Worm (Caenorhabditis elegans): ENCODE measurements around the gene rpb-8.
"Not testable (repeated sequence)": the region's sequence is repeated elsewhere in the genome, so short reads cannot be mapped to it uniquely, and the experiment has no call there.

Gene rpb-8

DNA sequence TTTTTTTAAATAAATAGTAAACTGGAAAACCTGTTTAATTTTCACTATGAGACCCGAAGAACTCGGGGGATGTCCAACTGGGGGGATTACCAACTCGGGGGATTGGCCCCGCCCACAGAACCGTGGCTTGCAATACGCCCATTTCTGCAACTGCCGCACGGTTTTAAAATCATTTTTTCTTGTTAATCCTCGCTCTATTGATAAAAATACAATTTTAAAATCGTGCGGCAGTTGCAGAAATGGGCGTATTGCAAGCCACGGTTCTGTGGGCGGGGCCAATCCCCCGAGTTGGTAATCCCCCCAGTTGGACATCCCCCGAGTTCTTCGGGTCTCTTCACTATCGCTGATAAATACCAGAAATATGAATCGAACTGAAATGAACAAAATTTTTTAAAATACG is 4.2 kb upstream of the rpb-8 start, which contains the start of gene mmab-1 (continued):
- TF ChIP-seq rpc-1 (optimal IDR thresholded peaks at IDR 0.05) = peak; percentile 15
- not testable (repeated sequence) for TF ChIP-seq rpc-1 (tag; optimal IDR thresholded peaks at IDR 0.05)

- TF ChIP-seq nfyb-1 (GFP tag; IDR thresholded peaks at IDR 0.05) (no peak), F33H1.4 (GFP tag; IDR thresholded peaks at IDR 0.05) (no peak)
Measured at ce11 chrIII:4920221-4920620, 2.4 kb upstream of the rpb-8 start, which contains the start of gene ula-1. TSS of gene ula-1 (minus strand) at chrIII:4920321.

DNA sequence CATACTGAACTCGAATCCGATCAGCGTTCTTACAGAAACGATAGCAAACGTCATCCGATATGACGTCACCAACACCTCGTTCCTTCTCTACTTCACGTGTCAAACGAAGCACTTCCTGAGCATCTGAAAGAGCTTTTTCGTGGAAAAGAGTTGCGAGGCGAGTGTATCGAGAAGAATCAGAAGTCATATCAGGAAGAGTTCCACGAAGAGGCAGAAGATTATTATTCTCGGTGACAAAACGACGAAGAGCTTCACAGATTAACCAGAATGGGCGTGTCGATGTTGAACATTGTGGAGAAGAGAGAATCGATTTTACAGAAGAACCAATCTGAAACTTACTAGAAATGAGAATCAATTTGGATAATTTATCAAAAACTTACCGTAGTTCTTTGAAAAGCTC is 1.1 kb upstream of the rpb-8 start:
- no peak for TF ChIP-seq B0035.1 (tag; optimal IDR thresholded peaks at IDR 0.05)
- TF ChIP-seq mxl-1 (tag; optimal IDR thresholded peaks at IDR 0.05) = no peak
- no peak for TF ChIP-seq aptf-2 (GFP tag; conservative IDR thresholded peaks at IDR 0.05)
- TF ChIP-seq snpc-3.4 (tag; optimal IDR thresholded peaks at IDR 0.05) = no peak
- no peak for TF ChIP-seq nhr-90 (tag; optimal IDR thresholded peaks at IDR 0.05)
- TF ChIP-seq ztf-3 (GFP tag; optimal IDR thresholded peaks at IDR 0.05) = no peak

DNA sequence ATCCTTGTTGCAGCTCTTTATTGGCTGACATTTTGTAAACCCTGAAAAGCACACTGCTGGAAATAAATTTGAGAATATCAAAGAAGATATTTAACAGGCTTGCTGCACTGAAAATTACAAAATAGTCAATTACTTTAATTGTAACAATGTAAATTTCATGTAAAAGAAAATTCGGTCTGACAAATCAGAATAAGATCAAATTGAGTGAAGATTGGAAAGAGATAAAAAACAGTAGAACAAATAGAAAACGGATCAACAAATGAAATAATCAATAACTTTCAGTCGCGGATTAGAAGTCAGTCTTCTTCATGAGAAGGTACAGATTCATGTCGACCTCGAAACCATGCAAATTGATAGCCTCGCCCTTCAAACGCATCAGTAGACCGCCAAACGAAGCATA is 731 bp downstream of the rpb-8 start, which contains the start of gene rars-1:
Gene rars-1 (minus strand): TSS at position 101 of the 400 bp plus-strand sequence.
- no peak for TF ChIP-seq Y53F4B.3 (GFP tag; IDR thresholded peaks at IDR 0.05)
- TF ChIP-seq ztf-6 (GFP tag; IDR thresholded peaks at IDR 0.05) = no peak
- TF ChIP-seq lin-54 (GFP tag; optimal IDR thresholded peaks at IDR 0.05) = peak; percentile 14
- no peak for TF ChIP-seq D2030.7 (GFP tag; IDR thresholded peaks at IDR 0.05)
- no peak for TF ChIP-seq B0035.1 (tag; optimal IDR thresholded peaks at IDR 0.05)
- 0 out of 2 replicates have a peak, but pooled peaks have one; percentile 56 for TF ChIP-seq ceh-58 (GFP tag; IDR thresholded peaks at IDR 0.05)
- TF ChIP-seq K12H6.12 (tag; optimal IDR thresholded peaks at IDR 0.05) = no peak
- TF ChIP-seq T07F8.4 (tag; optimal IDR thresholded peaks at IDR 0.05) = no peak
- TF ChIP-seq ceh-91 (GFP tag; IDR thresholded peaks at IDR 0.05) = no peak

DNA sequence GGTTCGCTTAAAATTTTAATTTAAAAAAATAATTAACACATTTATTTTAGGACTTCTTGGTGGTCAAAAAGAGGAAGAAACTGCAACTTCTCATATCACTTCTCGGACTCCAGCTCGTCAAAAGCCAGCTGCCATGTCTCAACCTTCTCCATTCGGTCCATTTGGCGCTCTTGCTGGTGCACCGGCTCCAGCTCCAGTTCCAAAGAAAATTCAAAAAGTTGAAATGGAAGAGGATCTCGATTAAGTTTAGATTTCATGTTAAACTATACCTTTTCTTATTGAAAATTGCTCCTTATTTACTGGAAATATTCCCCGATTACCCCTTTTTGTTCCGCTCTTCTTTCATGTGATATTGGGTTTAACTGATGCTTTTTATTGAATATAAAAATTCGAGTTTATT is 4.1 kb downstream of the rpb-8 start:
- TF ChIP-seq nhr-120 (GFP tag; IDR thresholded peaks at IDR 0.05) = no peak
- TF ChIP-seq hrde-1 (tag; optimal IDR thresholded peaks at IDR 0.05; ENCODE audit: borderline replicate concordance) = peak; percentile 19
- no peak for TF ChIP-seq madf-3 (GFP tag; IDR thresholded peaks at IDR 0.05)

ce11 chrIII:4912317-4912716 is 5.5 kb downstream of the rpb-8 start, which contains the start of the genes F26F4.9 and cee-1:
TSS of gene F26F4.9 (minus strand) at chrIII:4912521.
TSS of gene cee-1 (plus strand) at chrIII:4912699.
- TF ChIP-seq let-607 (tag; optimal IDR thresholded peaks at IDR 0.05) (peak in 1 of 2 experiments; percentile 60), ztf-26 (tag; optimal IDR thresholded peaks at IDR 0.05) (no peak), rec-8 (tag; optimal IDR thresholded peaks at IDR 0.05) (peak in 1 of 2 experiments; percentile 53), F49E8.2 (tag; optimal IDR thresholded peaks at IDR 0.05; ENCODE audit: insufficient read depth) (no peak), mcd-1 (GFP tag; IDR thresholded peaks at IDR 0.05) (peak; percentile 48; the same call in 1 of the 2 replicates), unc-130 (GFP tag; optimal IDR thresholded peaks at IDR 0.05) (peak; percentile 53), ZK185.1 (tag; optimal IDR thresholded peaks at IDR 0.05; ENCODE audit: poor library complexity, severe bottlenecking) (peak; percentile 76), chd-7 (tag; optimal IDR thresholded peaks at IDR 0.05) (no peak), tbx-9 (tag; optimal IDR thresholded peaks at IDR 0.05; ENCODE audit: borderline replicate concordance) (no peak), lin-35 (GFP tag; optimal IDR thresholded peaks at IDR 0.05) (peak in 1 of 3 experiments; percentile 63), him-1 (tag; optimal IDR thresholded peaks at IDR 0.05) (peak; percentile 44), ceh-40 (GFP tag; IDR thresholded peaks at IDR 0.05) (0 out of 2 replicates have a peak, but pooled peaks have one; percentile 10), lin-54 (GFP tag; optimal IDR thresholded peaks at IDR 0.05) (peak; percentile 3), rcor-1 (GFP tag; IDR thresholded peaks at IDR 0.05) (0 out of 2 replicates have a peak, but pooled peaks have one; percentile 15), Y53G8AR.9 (GFP tag; conservative IDR thresholded peaks at IDR 0.05) (no peak), F22D6.2 (tag; optimal IDR thresholded peaks at IDR 0.05) (no peak), lsl-1 (GFP tag; optimal IDR thresholded peaks at IDR 0.05) (peak; percentile 34), madf-8 (GFP tag; conservative IDR thresholded peaks at IDR 0.05) (peak; percentile 36; the same call in 1 of the 2 replicates), ceh-27 (GFP tag; optimal IDR thresholded peaks at IDR 0.05) (peak; percentile 61), D2030.7 (GFP tag; IDR thresholded peaks at IDR 0.05) (peak; percentile 26; the same call in 1 of the 2 replicates), B0035.1 (tag; optimal IDR thresholded peaks at IDR 0.05) (no peak)

Measured in whole organism, young adult.